Worm (Caenorhabditis elegans) whole organism, L2 larva: Measurements from ENCODE around the gene pas-1.

Source experiments
- C34F6.9 ChIP-seq: fragments of 150-350 bp; optimal IDR thresholded peaks from 2 replicates; lab custom pipeline; 2014; ENCODE audit warnings: missing biosample characterization, missing genetic modification characterization
- R02D3.7 ChIP-seq: fragments of 150-350 bp; optimal IDR thresholded peaks from 2 replicates; lab custom pipeline; 2014; ENCODE audit warnings: missing biosample characterization, missing genetic modification characterization
- ZK546.5 ChIP-seq: sonication (generic microtip); optimal IDR thresholded peaks from 2 replicates; lab custom pipeline; 2017; ENCODE audit warnings: missing biosample characterization, missing genetic modification characterization
- aly-2 ChIP-seq: fragments of 150-350 bp; optimal IDR thresholded peaks from 2 replicates; lab custom pipeline; 2014; ENCODE audit warnings: missing biosample characterization, missing genetic modification characterization
- ama-1 ChIP-seq: fragments of 150-350 bp; optimal IDR thresholded peaks from 2 replicates; lab custom pipeline; 2018; ENCODE audit warnings: inconsistent platforms
- blmp-1 ChIP-seq: sonication (generic microtip); optimal IDR thresholded peaks from 2 replicates; lab custom pipeline; 2017; ENCODE audit warnings: missing genetic modification characterization, mild to moderate bottlenecking, missing compliant biosample characterization, antibody characterized with exemption, moderate library complexity; ENCODE audit not compliant: insufficient read depth
- ceh-82 ChIP-seq: fragments of 150-350 bp; optimal IDR thresholded peaks from 2 replicates; lab custom pipeline; 2014; ENCODE audit warnings: missing biosample characterization, missing genetic modification characterization
- dmd-4 ChIP-seq: sonication (generic microtip); optimal IDR thresholded peaks from 2 replicates; lab custom pipeline; 2017; ENCODE audit warnings: missing biosample characterization, missing genetic modification characterization
- elt-1 ChIP-seq: fragments of 150-350 bp; optimal IDR thresholded peaks from 2 replicates; lab custom pipeline; 2014; ENCODE audit warnings: missing biosample characterization, missing genetic modification characterization
- elt-3 ChIP-seq: sonication (generic microtip); optimal IDR thresholded peaks from 2 replicates; lab custom pipeline; 2017; ENCODE audit warnings: missing biosample characterization, missing genetic modification characterization
- fos-1 ChIP-seq: fragments of 150-350 bp; optimal IDR thresholded peaks from 2 replicates; lab custom pipeline; 2014; ENCODE audit warnings: missing biosample characterization, missing genetic modification characterization
- gmeb-1 ChIP-seq: fragments of 150-350 bp; optimal IDR thresholded peaks from 2 replicates; lab custom pipeline; 2014; ENCODE audit warnings: missing biosample characterization, missing genetic modification characterization
- lin-11 ChIP-seq: fragments of 150-350 bp; sonication (generic microtip); optimal IDR thresholded peaks from 2 replicates; lab custom pipeline; 2014; ENCODE audit warnings: missing biosample characterization, missing genetic modification characterization, inconsistent platforms, mixed read lengths
- lin-13 ChIP-seq: fragments of 150-350 bp; optimal IDR thresholded peaks from 2 replicates; lab custom pipeline; 2014; ENCODE audit warnings: missing biosample characterization, missing genetic modification reagents, missing genetic modification characterization
- lin-39 ChIP-seq: fragments of 150-350 bp; optimal IDR thresholded peaks from 2 replicates; lab custom pipeline; 2014; ENCODE audit warnings: missing biosample characterization, missing genetic modification reagents, missing genetic modification characterization
- mab-5 ChIP-seq: fragments of 150-350 bp; optimal IDR thresholded peaks from 2 replicates; lab custom pipeline; 2014; ENCODE audit warnings: missing biosample characterization, missing genetic modification characterization
- mbf-1 ChIP-seq: sonication (generic microtip); optimal IDR thresholded peaks from 2 replicates; lab custom pipeline; 2017; ENCODE audit warnings: missing biosample characterization, missing genetic modification characterization
- nhr-10 ChIP-seq: sonication (generic microtip); optimal IDR thresholded peaks from 2 replicates; lab custom pipeline; 2017; ENCODE audit warnings: missing biosample characterization, missing genetic modification characterization
- nhr-11 ChIP-seq: fragments of 150-350 bp; optimal IDR thresholded peaks from 2 replicates; lab custom pipeline; 2014; ENCODE audit warnings: missing biosample characterization, missing genetic modification characterization
- nhr-12 ChIP-seq: fragments of 150-350 bp; optimal IDR thresholded peaks from 2 replicates; lab custom pipeline; 2014; ENCODE audit warnings: missing biosample characterization, missing genetic modification characterization
- nhr-129 ChIP-seq: fragments of 150-350 bp; optimal IDR thresholded peaks from 2 replicates; lab custom pipeline; 2014; ENCODE audit warnings: missing biosample characterization, missing genetic modification characterization
- nhr-21 ChIP-seq: fragments of 150-350 bp; optimal IDR thresholded peaks from 2 replicates; lab custom pipeline; 2014; ENCODE audit warnings: missing biosample characterization, missing genetic modification characterization
- nhr-23 ChIP-seq: fragments of 150-350 bp; optimal IDR thresholded peaks from 2 replicates; lab custom pipeline; 2014; ENCODE audit warnings: missing biosample characterization, missing genetic modification reagents, missing genetic modification characterization
- nhr-25 ChIP-seq: fragments of 150-350 bp; sonication (generic microtip); optimal IDR thresholded peaks from 3 replicates; lab custom pipeline; 2014; ENCODE audit warnings: missing biosample characterization, missing genetic modification characterization
- nhr-77 ChIP-seq: fragments of 150-350 bp; optimal IDR thresholded peaks from 2 replicates; lab custom pipeline; 2014; ENCODE audit warnings: missing biosample characterization, missing genetic modification characterization
- sem-4 ChIP-seq: fragments of 150-350 bp; optimal IDR thresholded peaks from 2 replicates; lab custom pipeline; 2014; ENCODE audit warnings: missing biosample characterization, missing genetic modification reagents, missing genetic modification characterization
- skn-1 ChIP-seq: sonication (generic microtip); optimal IDR thresholded peaks from 2 replicates; lab custom pipeline; 2017; ENCODE audit warnings: missing biosample characterization, missing genetic modification characterization
- sma-3 ChIP-seq: sonication (generic microtip); optimal IDR thresholded peaks from 2 replicates; lab custom pipeline; 2016; ENCODE audit warnings: missing genetic modification reagents, missing genetic modification characterization, missing compliant biosample characterization
- sma-9 ChIP-seq, 2 experiments: fragments of 150-350 bp in 1 of 2; sonication (generic microtip) in 1 of 2; optimal IDR thresholded peaks; 2 replicates each; lab custom pipeline; 2014 to 2016; ENCODE audit warnings: missing genetic modification characterization in 2 of 2, mild to moderate bottlenecking in 1 of 2, missing biosample characterization in 1 of 2, missing compliant biosample characterization in 1 of 2, missing genetic modification reagents in 1 of 2, moderate library complexity in 1 of 2
- snpc-4 ChIP-seq: fragments of 150-350 bp; optimal IDR thresholded peaks from 2 replicates; lab custom pipeline; 2014; ENCODE audit warnings: missing biosample characterization, missing genetic modification characterization
- unc-55 ChIP-seq: fragments of 150-350 bp; sonication (generic microtip); optimal IDR thresholded peaks from 3 replicates; lab custom pipeline; 2014; ENCODE audit warnings: missing biosample characterization, missing genetic modification reagents, missing genetic modification characterization
- unc-62 ChIP-seq: fragments of 150-350 bp; optimal IDR thresholded peaks from 2 replicates; lab custom pipeline; 2014; ENCODE audit warnings: missing biosample characterization, missing genetic modification reagents, missing genetic modification characterization
- zag-1 ChIP-seq: fragments of 150-350 bp; optimal IDR thresholded peaks from 2 replicates; lab custom pipeline; 2014; ENCODE audit warnings: missing biosample characterization, missing genetic modification characterization
- ztf-11 ChIP-seq: sonication (generic microtip); optimal IDR thresholded peaks from 2 replicates; lab custom pipeline; 2017; ENCODE audit warnings: missing biosample characterization, missing genetic modification characterization
- ztf-4 ChIP-seq: fragments of 150-350 bp; optimal IDR thresholded peaks from 2 replicates; lab custom pipeline; 2014; ENCODE audit warnings: missing biosample characterization, missing genetic modification characterization

The pas-1 gene

ce11 chrV:14433584-14433983 is 11.2 kb upstream of the pas-1 start:
- no peak for TF ChIP-seq nhr-77
- TF ChIP-seq C34F6.9 (tag; lab: Kevin White, UChicago), result no peak
- no peak for TF ChIP-seq fos-1 (tag; lab: Kevin White, UChicago)
- no peak for TF ChIP-seq ztf-11
- TF ChIP-seq nhr-12 (tag; lab: Kevin White, UChicago), result no peak
- no peak for TF ChIP-seq unc-62 (GFP tag; lab: Kevin White, UChicago)
- TF ChIP-seq mab-5 (tag; lab: Kevin White, UChicago), result no peak
- TF ChIP-seq nhr-11 (tag; lab: Kevin White, UChicago), result no peak
- TF ChIP-seq mbf-1 (tag; lab: Kevin White, UChicago), result no peak
- TF ChIP-seq lin-13 (GFP tag; lab: Kevin White, UChicago), result no peak
- TF ChIP-seq zag-1 (tag; lab: Kevin White, UChicago), result no peak
- no peak for TF ChIP-seq R02D3.7 (tag; lab: Kevin White, UChicago)
- no peak for TF ChIP-seq ztf-4 (tag; lab: Kevin White, UChicago)
- TF ChIP-seq ceh-82 (tag; lab: Kevin White, UChicago), result no peak
- TF ChIP-seq blmp-1 (tag; lab: Kevin White, UChicago), result no peak
- TF ChIP-seq, all 48 proteins: peak for 0

- no peak for TF ChIP-seq ZK546.5
Measured at ce11 chrV:14432259-14432658, 9.8 kb upstream of the pas-1 start, which contains the start of gene egl-1. egl-1 (minus strand) TSS chrV:14432359.

- TF ChIP-seq skn-1 (tag; lab: Kevin White, UChicago) (no peak), gmeb-1 (tag; lab: Kevin White, UChicago) (no peak), lin-39 (tag; lab: Kevin White, UChicago) (no peak), nhr-21 (tag; lab: Kevin White, UChicago) (no peak), elt-1 (tag; lab: Kevin White, UChicago) (no peak), sem-4 (tag; lab: Kevin White, UChicago) (no peak), unc-55 (GFP tag; lab: Kevin White, UChicago) (no peak)
Measured at ce11 chrV:14428865-14429264, 6.4 kb upstream of the pas-1 start, which contains the start of gene F23B12.1. F23B12.1 (plus strand) TSS chrV:14429165.

ce11 chrV:14427069-14427825 is 4.8 kb upstream of the pas-1 start:
- TF ChIP-seq nhr-23 (tag; lab: Kevin White, UChicago), result no peak
- no peak for TF ChIP-seq nhr-129 (tag; lab: Kevin White, UChicago)
- TF ChIP-seq dmd-4 (tag; lab: Kevin White, UChicago), result no peak
- no peak for TF ChIP-seq ztf-4 (tag; lab: Kevin White, UChicago)
- TF ChIP-seq sma-9 (GFP tag; optimal IDR thresholded peaks at IDR 0.05; lab: Kevin White, UChicago), result no peak
- TF ChIP-seq sma-9 (tag; optimal IDR thresholded peaks at IDR 0.05; lab: Kevin White, UChicago), result no peak
- no peak for TF ChIP-seq nhr-77
- no peak for TF ChIP-seq mab-5 (tag; lab: Kevin White, UChicago)
- no peak for TF ChIP-seq skn-1 (tag; lab: Kevin White, UChicago)
- no peak for TF ChIP-seq fos-1 (tag; lab: Kevin White, UChicago)
- no peak for TF ChIP-seq unc-55 (GFP tag; lab: Kevin White, UChicago)
- TF ChIP-seq ceh-82 (tag; lab: Kevin White, UChicago), result no peak
- no peak for TF ChIP-seq nhr-21 (tag; lab: Kevin White, UChicago)
- TF ChIP-seq aly-2 (tag; lab: Kevin White, UChicago), result no peak

- TF ChIP-seq elt-3 (tag; lab: Kevin White, UChicago), result no peak
- TF ChIP-seq lin-13 (GFP tag; lab: Kevin White, UChicago), result no peak
- no peak for TF ChIP-seq snpc-4
- TF ChIP-seq sma-9 (GFP tag; optimal IDR thresholded peaks at IDR 0.05; lab: Kevin White, UChicago), result no peak
- TF ChIP-seq sma-9 (tag; optimal IDR thresholded peaks at IDR 0.05; lab: Kevin White, UChicago), result no peak
- TF ChIP-seq ama-1, result no peak
- no peak for TF ChIP-seq nhr-25 (tag; lab: Kevin White, UChicago)
- no peak for TF ChIP-seq fos-1 (tag; lab: Kevin White, UChicago)
- no peak for TF ChIP-seq lin-11 (tag; lab: Kevin White, UChicago)
- no peak for TF ChIP-seq nhr-23 (tag; lab: Kevin White, UChicago)
- no peak for TF ChIP-seq sma-3 (GFP tag; lab: Kevin White, UChicago)
- no peak for TF ChIP-seq unc-62 (GFP tag; lab: Kevin White, UChicago)
- TF ChIP-seq nhr-10 (tag; lab: Kevin White, UChicago), result no peak
- TF ChIP-seq nhr-12 (tag; lab: Kevin White, UChicago), result no peak
- no peak for TF ChIP-seq blmp-1 (tag; lab: Kevin White, UChicago)
- no peak for TF ChIP-seq nhr-77
- no peak for TF ChIP-seq zag-1 (tag; lab: Kevin White, UChicago)
- no peak for TF ChIP-seq ZK546.5
- TF ChIP-seq, all 48 proteins: peak for 0
Measured at ce11 chrV:14426013-14426412, 3.6 kb upstream of the pas-1 start.
